Worm (Caenorhabditis elegans) whole organism, midembryonic: ENCODE measurements around the gene C18D4.12.

ENCODE experiments used
- T22C8.4 ChIP-seq: fragments of 200-800 bp; sonication (Bioruptor generic); IDR thresholded peaks from 2 replicates; pipeline ENCODE4 v1.3.6; 2022; ENCODE audit warnings: missing genetic modification characterization, missing compliant biosample characterization
- cog-1 ChIP-seq: sonication (generic microtip); optimal IDR thresholded peaks from 2 replicates; lab custom pipeline; 2016; ENCODE audit warnings: missing genetic modification characterization, missing compliant biosample characterization
- flt-1 ChIP-seq: fragments of 200-800 bp; sonication (Bioruptor generic); IDR thresholded peaks from 2 replicates; pipeline ENCODE4 v1.3.6; 2022; ENCODE audit warnings: missing genetic modification characterization, missing compliant biosample characterization
- klf-2 ChIP-seq: fragments of 200-800 bp; sonication (Bioruptor generic); conservative IDR thresholded peaks from 2 replicates; pipeline ENCODE4 v1.3.6; 2022; ENCODE audit warnings: missing genetic modification reagents, missing genetic modification characterization, missing compliant biosample characterization
- med-1 ChIP-seq: sonication (generic microtip); optimal IDR thresholded peaks from 2 replicates; lab custom pipeline; 2017; ENCODE audit warnings: missing genetic modification characterization, mild to moderate bottlenecking, missing compliant biosample characterization, antibody characterized with exemption, missing genetic modification reagents; ENCODE audit not compliant: insufficient read depth
- ref-1 ChIP-seq: fragments of 200-800 bp; sonication (Bioruptor generic); conservative IDR thresholded peaks from 2 replicates; pipeline ENCODE4 v1.3.6; 2022; ENCODE audit warnings: missing genetic modification reagents, missing genetic modification characterization, missing compliant biosample characterization
- tab-1 ChIP-seq: fragments of 200-800 bp; sonication (Bioruptor generic); IDR thresholded peaks from 2 replicates; pipeline ENCODE4 v1.3.6; 2022; ENCODE audit warnings: missing genetic modification characterization, missing compliant biosample characterization
- ztf-23 ChIP-seq: fragments of 200-800 bp; sonication (Bioruptor generic); IDR thresholded peaks from 2 replicates; pipeline ENCODE4 v1.3.6; 2022; ENCODE audit warnings: missing genetic modification reagents, missing genetic modification characterization, missing compliant biosample characterization
- ztf-29 ChIP-seq: fragments of 200-800 bp; sonication (Bioruptor generic); IDR thresholded peaks from 2 replicates; pipeline ENCODE4 v1.3.6; 2022; ENCODE audit warnings: missing genetic modification reagents, missing genetic modification characterization, missing compliant biosample characterization

The C18D4.12 gene

DNA sequence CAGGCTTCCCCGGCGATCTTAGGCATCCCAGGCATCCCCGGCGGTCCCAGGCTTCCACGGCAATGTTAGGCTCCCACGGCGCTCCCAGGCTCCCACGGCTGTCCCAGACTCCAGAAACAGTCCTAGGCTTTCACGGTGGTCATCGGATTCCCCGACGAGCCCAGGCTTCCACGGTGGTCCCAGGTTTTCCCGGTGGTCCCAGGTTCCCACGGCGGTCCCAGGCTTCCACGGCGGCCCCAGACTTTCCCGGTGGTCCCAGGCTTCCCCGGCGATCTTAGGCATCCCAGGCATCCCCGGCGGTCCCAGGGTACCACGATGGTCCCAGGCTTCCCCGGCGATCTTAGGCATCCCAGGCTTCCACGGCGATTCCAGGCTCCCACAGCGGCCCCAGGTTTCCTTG lies 18.2 kb upstream of the C18D4.12 start:
- TF ChIP-seq med-1 (GFP tag; lab: Kevin White, UChicago) (no peak), ztf-29 (GFP tag; lab: Robert Waterston, UW) (no peak), tab-1 (GFP tag; lab: Robert Waterston, UW) (no peak), ref-1 (GFP tag; lab: Robert Waterston, UW) (no peak), klf-2 (GFP tag; lab: Robert Waterston, UW) (no peak), flt-1 (GFP tag; lab: Robert Waterston, UW) (no peak), T22C8.4 (GFP tag; lab: Robert Waterston, UW) (no peak), cog-1 (no peak), ztf-23 (no peak)

DNA sequence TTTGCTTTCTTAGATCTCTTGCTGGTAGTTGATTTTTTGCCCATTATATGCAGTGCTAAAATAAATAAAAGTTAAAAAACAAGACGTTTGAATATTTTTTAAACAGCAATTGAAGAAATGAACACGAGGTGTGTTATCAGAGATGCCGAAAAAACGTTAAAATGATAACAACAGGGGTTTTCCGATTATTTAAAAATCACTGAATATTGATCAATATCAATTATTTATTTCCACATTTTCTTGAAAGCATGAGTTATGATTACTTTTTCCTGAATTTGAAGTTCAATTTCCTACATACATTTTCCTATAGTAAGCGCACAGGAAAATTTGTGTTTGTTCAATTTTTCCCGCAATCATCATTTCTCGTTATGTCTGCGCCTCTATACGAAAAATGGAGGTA lies 16.5 kb upstream of the C18D4.12 start:
- TF ChIP-seq ref-1 (GFP tag; lab: Robert Waterston, UW) (no peak), ztf-23 (no peak), flt-1 (GFP tag; lab: Robert Waterston, UW) (no peak), tab-1 (GFP tag; lab: Robert Waterston, UW) (no peak), T22C8.4 (GFP tag; lab: Robert Waterston, UW) (no peak), ztf-29 (GFP tag; lab: Robert Waterston, UW) (no peak), klf-2 (GFP tag; lab: Robert Waterston, UW) (no peak), cog-1 (no peak), med-1 (GFP tag; lab: Kevin White, UChicago) (no peak)

DNA sequence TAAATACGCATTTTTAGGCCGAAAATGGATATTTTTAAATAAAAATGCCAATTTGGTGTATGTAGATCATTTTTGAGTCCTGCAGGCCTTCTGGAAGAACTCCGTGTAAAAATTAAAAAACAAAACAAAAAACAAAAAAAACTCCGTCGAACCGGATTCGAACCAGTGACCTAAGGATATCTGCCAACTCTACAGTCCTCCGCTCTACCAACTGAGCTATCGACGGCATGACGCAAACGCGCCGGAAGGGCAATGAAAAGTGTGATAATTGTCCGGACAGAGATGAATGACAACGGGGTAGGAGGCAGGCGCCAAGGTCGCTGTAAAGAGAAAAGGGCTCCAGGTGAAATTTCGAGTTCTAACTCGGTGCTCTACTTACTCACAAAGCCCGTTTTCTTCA lies 11.9 kb upstream of the C18D4.12 start:
- TF ChIP-seq flt-1 (GFP tag; lab: Robert Waterston, UW) = peak; percentile 59; the same call in 1 of the 2 replicates
- TF ChIP-seq tab-1 (GFP tag; lab: Robert Waterston, UW) = 0 out of 2 replicates have a peak, but pooled peaks have one; percentile 65
- TF ChIP-seq ref-1 (GFP tag; lab: Robert Waterston, UW) = no peak
- peak; percentile 57 for TF ChIP-seq klf-2 (GFP tag; lab: Robert Waterston, UW)
- TF ChIP-seq ztf-23 = peak; percentile 53; the same call in 1 of the 2 replicates

DNA sequence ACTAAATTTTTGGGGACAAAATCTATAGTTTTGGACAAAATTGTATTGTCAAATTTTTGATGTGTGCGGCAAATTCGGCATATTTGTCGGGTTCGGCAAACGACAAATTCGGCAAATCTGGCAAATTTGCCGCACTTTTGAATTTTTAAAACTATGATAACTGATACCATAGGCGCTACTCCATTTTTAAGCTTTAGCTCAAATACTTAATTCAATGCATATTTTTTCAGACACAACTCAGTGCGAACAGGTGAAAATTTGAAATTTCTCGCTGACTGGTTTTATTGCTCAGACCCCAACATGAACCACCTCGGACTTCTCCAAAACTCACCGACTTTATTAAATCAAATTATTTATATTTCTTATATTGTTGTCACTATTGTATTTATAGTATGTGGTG lies 9.9 kb upstream of the C18D4.12 start, which contains the start of gene srz-25:
TSS of gene srz-25 (plus strand) at position 301 of the 400 bp plus-strand sequence.
- TF ChIP-seq med-1 (GFP tag; lab: Kevin White, UChicago) = no peak
- no peak for TF ChIP-seq tab-1 (GFP tag; lab: Robert Waterston, UW)
- no peak for TF ChIP-seq T22C8.4 (GFP tag; lab: Robert Waterston, UW)
- TF ChIP-seq klf-2 (GFP tag; lab: Robert Waterston, UW) = no peak
- TF ChIP-seq cog-1 = no peak
- no peak for TF ChIP-seq ztf-23
- TF ChIP-seq ref-1 (GFP tag; lab: Robert Waterston, UW) = no peak
- no peak for TF ChIP-seq flt-1 (GFP tag; lab: Robert Waterston, UW)
- TF ChIP-seq ztf-29 (GFP tag; lab: Robert Waterston, UW) = no peak

DNA sequence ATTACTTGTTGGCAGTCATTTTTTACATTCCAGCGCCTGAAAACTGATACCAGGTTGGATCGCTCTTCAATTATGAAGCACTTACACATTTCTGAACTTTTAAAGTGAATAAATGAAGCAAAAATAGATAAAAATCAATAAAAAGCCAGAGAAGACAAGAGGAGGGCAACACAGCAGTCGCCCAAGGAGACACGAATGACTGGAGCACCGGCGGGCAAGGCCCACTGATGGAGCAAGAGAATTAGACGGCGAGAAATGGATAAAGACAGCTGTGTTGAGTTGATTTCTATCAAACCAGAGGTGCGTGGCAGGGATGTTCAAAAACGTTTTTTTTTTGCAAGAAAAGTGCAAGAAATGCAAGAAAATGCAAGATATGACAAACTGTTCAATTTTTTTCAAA lies 8.9 kb upstream of the C18D4.12 start:
- TF ChIP-seq T22C8.4 (GFP tag; lab: Robert Waterston, UW) (no peak), flt-1 (GFP tag; lab: Robert Waterston, UW) (no peak), cog-1 (no peak), ztf-29 (GFP tag; lab: Robert Waterston, UW) (no peak), med-1 (GFP tag; lab: Kevin White, UChicago) (no peak), tab-1 (GFP tag; lab: Robert Waterston, UW) (no peak), ztf-23 (no peak), ref-1 (GFP tag; lab: Robert Waterston, UW) (no peak), klf-2 (GFP tag; lab: Robert Waterston, UW) (no peak)

DNA sequence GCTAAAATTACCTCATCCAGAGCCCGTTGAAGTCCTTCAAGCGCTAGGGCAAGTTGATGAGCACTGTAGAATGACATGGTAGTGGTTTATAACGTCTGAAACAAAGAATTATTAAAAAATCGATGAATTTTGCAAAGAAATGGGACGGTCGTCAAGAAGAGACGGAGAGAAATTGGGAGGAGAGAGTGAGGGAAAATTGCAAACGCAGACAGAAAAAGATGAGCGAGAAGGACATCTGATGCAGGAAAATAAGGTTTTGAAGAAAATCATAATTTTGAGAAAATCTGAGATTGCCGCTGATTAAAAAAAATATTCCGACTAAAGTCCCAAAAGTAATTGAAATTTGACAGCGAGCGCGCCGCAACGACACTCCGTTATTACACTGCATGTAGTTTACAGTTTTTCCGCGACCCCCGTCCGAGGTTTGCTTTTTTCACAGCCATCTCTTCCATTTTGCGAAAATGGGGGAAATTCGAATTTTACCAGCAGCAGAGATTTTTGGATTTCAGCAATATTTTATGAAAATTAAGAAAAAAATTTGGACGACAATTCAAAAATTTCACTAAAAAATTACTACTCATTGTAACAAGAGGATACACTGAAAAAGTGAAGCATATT lies 8.0 kb upstream of the C18D4.12 start, which contains the start of gene C18D4.6:
TSS of gene C18D4.6 (minus strand) at position 97 of the 618 bp plus-strand sequence.
- TF ChIP-seq tab-1 (GFP tag; lab: Robert Waterston, UW) (no peak), ref-1 (GFP tag; lab: Robert Waterston, UW) (no peak), cog-1 (no peak), klf-2 (GFP tag; lab: Robert Waterston, UW) (no peak), med-1 (GFP tag; lab: Kevin White, UChicago) (no peak), ztf-29 (GFP tag; lab: Robert Waterston, UW) (no peak), flt-1 (GFP tag; lab: Robert Waterston, UW) (no peak), ztf-23 (no peak), T22C8.4 (GFP tag; lab: Robert Waterston, UW) (no peak)

DNA sequence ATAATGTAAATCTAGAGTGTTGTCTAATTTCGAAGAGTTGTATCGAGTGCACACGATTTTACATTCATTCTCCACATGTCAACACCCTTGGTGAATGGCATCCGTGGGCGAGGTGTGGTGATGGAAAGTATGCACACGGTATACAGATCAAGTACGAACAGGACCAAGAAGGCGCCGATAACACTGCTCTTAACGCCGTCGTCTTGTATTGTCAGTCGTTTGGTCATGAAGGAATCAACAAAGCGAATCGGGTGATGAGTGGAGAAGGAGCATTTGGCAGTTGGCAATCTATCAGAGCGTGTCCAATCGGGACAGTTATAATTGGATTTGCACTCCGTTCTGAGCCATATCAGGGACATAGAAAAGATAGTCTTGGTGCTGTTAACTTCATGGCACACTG lies 2.8 kb upstream of the C18D4.12 start:
- TF ChIP-seq med-1 (GFP tag; lab: Kevin White, UChicago) = no peak
- no peak for TF ChIP-seq flt-1 (GFP tag; lab: Robert Waterston, UW)
- TF ChIP-seq ztf-23 = no peak
- no peak for TF ChIP-seq cog-1
- no peak for TF ChIP-seq T22C8.4 (GFP tag; lab: Robert Waterston, UW)
- no peak for TF ChIP-seq tab-1 (GFP tag; lab: Robert Waterston, UW)
- no peak for TF ChIP-seq klf-2 (GFP tag; lab: Robert Waterston, UW)
- TF ChIP-seq ztf-29 (GFP tag; lab: Robert Waterston, UW) = no peak
- no peak for TF ChIP-seq ref-1 (GFP tag; lab: Robert Waterston, UW)

DNA sequence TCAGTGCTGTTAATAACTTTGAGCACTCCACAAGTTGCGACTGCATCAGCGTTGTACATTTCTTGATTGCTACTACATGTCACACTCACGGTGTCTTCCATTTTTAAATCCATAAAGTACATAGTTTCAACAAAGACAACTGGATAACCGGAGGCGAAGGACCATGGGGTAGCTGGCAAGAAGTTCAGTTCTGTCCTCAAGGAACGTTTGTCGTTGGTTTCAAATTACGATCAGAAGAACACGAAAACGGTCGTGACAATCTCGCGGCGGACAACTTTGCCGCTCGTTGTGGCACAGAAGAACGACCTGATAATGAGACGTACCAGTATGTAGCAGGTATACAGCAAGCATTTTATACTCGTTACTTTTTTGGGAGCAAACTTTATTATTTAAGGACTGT lies 2.3 kb upstream of the C18D4.12 start, which contains the start of gene C18D4.3:
TSS of gene C18D4.3 (minus strand) at position 101 of the 400 bp plus-strand sequence.
- TF ChIP-seq flt-1 (GFP tag; lab: Robert Waterston, UW) = no peak

DNA sequence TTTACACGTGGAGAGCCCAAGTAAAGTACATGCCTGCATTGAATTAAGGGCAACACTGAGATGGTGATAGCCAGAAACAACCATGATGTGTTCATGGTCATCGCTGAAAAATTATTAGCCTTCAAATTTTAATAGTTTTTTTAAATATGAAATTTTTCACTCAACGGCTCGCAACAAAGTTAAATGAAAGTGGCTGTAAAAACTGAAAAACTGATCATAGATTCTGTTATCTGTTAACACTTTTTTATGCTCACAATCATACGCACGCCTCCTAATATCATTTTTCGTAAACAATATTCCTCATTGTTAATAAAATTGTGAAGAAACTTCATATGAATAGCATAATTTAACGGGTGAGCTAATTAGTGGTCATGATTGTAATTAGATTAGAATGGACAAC lies 1.0 kb upstream of the C18D4.12 start, which contains the start of gene C18D4.4:
TSS of gene C18D4.4 (minus strand) at position 101 of the 400 bp plus-strand sequence.
- TF ChIP-seq ztf-29 (GFP tag; lab: Robert Waterston, UW) (no peak), flt-1 (GFP tag; lab: Robert Waterston, UW) (no peak), T22C8.4 (GFP tag; lab: Robert Waterston, UW) (no peak), med-1 (GFP tag; lab: Kevin White, UChicago) (no peak), klf-2 (GFP tag; lab: Robert Waterston, UW) (no peak), tab-1 (GFP tag; lab: Robert Waterston, UW) (no peak), cog-1 (no peak), ref-1 (GFP tag; lab: Robert Waterston, UW) (no peak), ztf-23 (no peak)
